Worm (Caenorhabditis elegans) whole organism, L2 larva: Measurements from ENCODE around the gene C52E2.3.
"Not testable (repeated sequence)": the region's sequence is repeated elsewhere in the genome, so short reads cannot be mapped to it uniquely, and the experiment has no call there.

Source experiments
- C34F6.9 ChIP-seq: fragments of 150-350 bp; optimal IDR thresholded peaks from 2 replicates; lab custom pipeline; 2014; ENCODE audit warnings: missing biosample characterization, missing genetic modification characterization
- R02D3.7 ChIP-seq: fragments of 150-350 bp; optimal IDR thresholded peaks from 2 replicates; lab custom pipeline; 2014; ENCODE audit warnings: missing biosample characterization, missing genetic modification characterization
- aly-2 ChIP-seq: fragments of 150-350 bp; optimal IDR thresholded peaks from 2 replicates; lab custom pipeline; 2014; ENCODE audit warnings: missing biosample characterization, missing genetic modification characterization
- elt-3 ChIP-seq: sonication (generic microtip); optimal IDR thresholded peaks from 2 replicates; lab custom pipeline; 2017; ENCODE audit warnings: missing biosample characterization, missing genetic modification characterization
- fos-1 ChIP-seq: fragments of 150-350 bp; optimal IDR thresholded peaks from 2 replicates; lab custom pipeline; 2014; ENCODE audit warnings: missing biosample characterization, missing genetic modification characterization
- lin-39 ChIP-seq: fragments of 150-350 bp; optimal IDR thresholded peaks from 2 replicates; lab custom pipeline; 2014; ENCODE audit warnings: missing biosample characterization, missing genetic modification reagents, missing genetic modification characterization
- lsy-2 ChIP-seq, 2 experiments: fragments of 150-350 bp in 1 of 2; sonication (generic microtip) in 1 of 2; optimal IDR thresholded peaks; 2 replicates each; lab custom pipeline; 2014 to 2017; ENCODE audit warnings: missing biosample characterization in 2 of 2, missing genetic modification characterization in 2 of 2
- mdl-1 ChIP-seq, 2 experiments: fragments of 150-350 bp in 1 of 2; sonication (generic microtip) in 1 of 2; optimal IDR thresholded peaks; 2 replicates each; lab custom pipeline; 2017; ENCODE audit warnings: missing biosample characterization in 2 of 2, missing genetic modification characterization in 2 of 2
- nhr-10 ChIP-seq: sonication (generic microtip); optimal IDR thresholded peaks from 2 replicates; lab custom pipeline; 2017; ENCODE audit warnings: missing biosample characterization, missing genetic modification characterization
- snpc-4 ChIP-seq: fragments of 150-350 bp; optimal IDR thresholded peaks from 2 replicates; lab custom pipeline; 2014; ENCODE audit warnings: missing biosample characterization, missing genetic modification characterization
- zag-1 ChIP-seq: fragments of 150-350 bp; optimal IDR thresholded peaks from 2 replicates; lab custom pipeline; 2014; ENCODE audit warnings: missing biosample characterization, missing genetic modification characterization

ce11 chrII:1861285-1861793 is 10.3 kb downstream of the C52E2.3 start, which contains the start of gene C16C4.18:
- TF ChIP-seq zag-1; elt-3; nhr-10 (tag; lab: Kevin White, UChicago); aly-2 (tag; lab: Kevin White, UChicago); mdl-1 (tag; optimal IDR thresholded peaks at IDR 0.05; lab: Kevin White, UChicago); snpc-4 (tag; lab: Kevin White, UChicago); fos-1 (tag; lab: Kevin White, UChicago); lsy-2 (tag; optimal IDR thresholded peaks at IDR 0.05; lab: Kevin White, UChicago); lin-39 (tag; lab: Kevin White, UChicago); C34F6.9 (tag; lab: Kevin White, UChicago); R02D3.7: not testable (repeated sequence)
